Fruit fly (Drosophila melanogaster) whole organism, embryonic: ENCODE results near the gene Ptp36E.
A peak's percentile ranks its signal among the peaks of the same experiment; 100 is the strongest.

Experiments used
- BtbVII ChIP-seq: fragments of 200-800 bp; sonication (Bioruptor generic); optimal IDR thresholded peaks from 3 replicates; lab custom pipeline; 2017; ENCODE audit warnings: missing biosample characterization, mild to moderate bottlenecking, missing genetic modification characterization
- Bteb2 ChIP-seq: fragments of 200-800 bp; sonication (Bioruptor generic); optimal IDR thresholded peaks from 2 replicates; lab custom pipeline; 2016; ENCODE audit warnings: missing biosample characterization, missing genetic modification characterization
- C15 ChIP-seq: fragments of 200-800 bp; sonication (Bioruptor generic); IDR thresholded peaks from 3 replicates; pipeline ENCODE4 v1.3.6; 2022; ENCODE audit warnings: missing biosample characterization, missing genetic modification characterization
- CG10209 ChIP-seq: fragments of 200-800 bp; sonication (Bioruptor generic); optimal IDR thresholded peaks from 3 replicates; lab custom pipeline; 2017; ENCODE audit warnings: missing biosample characterization, mild to moderate bottlenecking, missing genetic modification characterization, missing genetic modification reagents
- CG13287 ChIP-seq: fragments of 200-800 bp; sonication (Bioruptor generic); IDR thresholded peaks from 2 replicates; pipeline ENCODE4 v1.3.6; 2022; ENCODE audit warnings: missing biosample characterization, missing genetic modification characterization; ENCODE audit not compliant: partially characterized antibody
- CG13624 ChIP-seq: fragments of 200-800 bp; sonication (Bioruptor generic); optimal IDR thresholded peaks from 2 replicates; lab custom pipeline; 2016; ENCODE audit warnings: missing biosample characterization, missing genetic modification characterization
- CG14014 ChIP-seq: fragments of 200-800 bp; sonication (Bioruptor generic); IDR thresholded peaks from 2 replicates; pipeline ENCODE4 v1.3.6; 2022; ENCODE audit warnings: missing biosample characterization, missing genetic modification characterization
- CG14441 ChIP-seq: fragments of 200-800 bp; sonication (Bioruptor generic); IDR thresholded peaks from 2 replicates; pipeline ENCODE4 v1.3.6; 2022; ENCODE audit warnings: missing biosample characterization, missing genetic modification characterization
- CG15011 ChIP-seq: fragments of 200-800 bp; sonication (Bioruptor generic); optimal IDR thresholded peaks from 3 replicates; lab custom pipeline; 2018; ENCODE audit warnings: missing biosample characterization, mild to moderate bottlenecking, missing genetic modification characterization
- CG17385 ChIP-seq: fragments of 200-800 bp; sonication (Bioruptor generic); optimal IDR thresholded peaks from 3 replicates; lab custom pipeline; 2018; ENCODE audit warnings: missing biosample characterization, mild to moderate bottlenecking, missing genetic modification characterization
- CG17802 ChIP-seq: fragments of 200-800 bp; sonication (Bioruptor generic); optimal IDR thresholded peaks from 2 replicates; lab custom pipeline; 2018; ENCODE audit warnings: missing biosample characterization, mild to moderate bottlenecking, missing genetic modification characterization, moderate library complexity
- CG2712 ChIP-seq: fragments of 200-800 bp; optimal IDR thresholded peaks from 3 replicates; lab custom pipeline; 2019; ENCODE audit warnings: missing biosample characterization, mild to moderate bottlenecking, missing genetic modification characterization, moderate library complexity
- CG3065 ChIP-seq: fragments of 200-800 bp; sonication (Bioruptor generic); optimal IDR thresholded peaks from 2 replicates; lab custom pipeline; 2016; ENCODE audit warnings: missing biosample characterization, missing genetic modification characterization
- CG31224 ChIP-seq: fragments of 200-800 bp; sonication (Bioruptor generic); IDR thresholded peaks from 2 replicates; pipeline ENCODE4 v1.3.6; 2022; ENCODE audit warnings: missing biosample characterization, missing genetic modification characterization
- CG3281 ChIP-seq: fragments of 200-800 bp; sonication (Bioruptor generic); optimal IDR thresholded peaks from 3 replicates; lab custom pipeline; 2017; ENCODE audit warnings: missing biosample characterization, mild to moderate bottlenecking, missing genetic modification characterization
- CG4820 ChIP-seq: fragments of 200-800 bp; sonication (Bioruptor generic); optimal IDR thresholded peaks from 3 replicates; lab custom pipeline; 2016; ENCODE audit warnings: missing biosample characterization, missing genetic modification characterization
- CG6765 ChIP-seq: fragments of 200-800 bp; sonication (Bioruptor generic); optimal IDR thresholded peaks from 3 replicates; lab custom pipeline; 2017; ENCODE audit warnings: missing biosample characterization, mild to moderate bottlenecking, missing genetic modification characterization
- CG9727 ChIP-seq: fragments of 200-800 bp; sonication (Bioruptor generic); optimal IDR thresholded peaks from 3 replicates; lab custom pipeline; 2017; ENCODE audit warnings: missing biosample characterization, mild to moderate bottlenecking, missing genetic modification characterization
- CHES-1-like ChIP-seq: fragments of 200-800 bp; sonication (Bioruptor generic); optimal IDR thresholded peaks from 2 replicates; lab custom pipeline; 2016; ENCODE audit warnings: missing biosample characterization, missing genetic modification characterization
- CoRest ChIP-seq: fragments of 200-800 bp; sonication (Bioruptor generic); optimal IDR thresholded peaks from 3 replicates; lab custom pipeline; 2018; ENCODE audit warnings: missing biosample characterization, mild to moderate bottlenecking, missing genetic modification characterization, moderate library complexity
- Gsc ChIP-seq: fragments of 200-800 bp; sonication (Bioruptor generic); IDR thresholded peaks from 2 replicates; pipeline ENCODE4 v1.3.6; 2022; ENCODE audit warnings: missing biosample characterization, missing genetic modification characterization
- HLH54F ChIP-seq: fragments of 200-800 bp; sonication (Bioruptor generic); optimal IDR thresholded peaks from 3 replicates; lab custom pipeline; 2016; ENCODE audit warnings: missing biosample characterization, missing genetic modification characterization
- Hand ChIP-seq: fragments of 200-800 bp; sonication (Bioruptor generic); optimal IDR thresholded peaks from 2 replicates; lab custom pipeline; 2017; ENCODE audit warnings: mild to moderate bottlenecking, missing biosample characterization, missing genetic modification reagents, missing genetic modification characterization
- Hr51 ChIP-seq, 2 experiments: fragments of 200-800 bp; sonication (Bioruptor generic); optimal IDR thresholded peaks; 2 replicates in 1 of 2; 3 replicates in 1 of 2; lab custom pipeline; 2016 to 2018; ENCODE audit warnings: missing biosample characterization in 2 of 2, missing genetic modification characterization in 2 of 2, mild to moderate bottlenecking in 1 of 2, moderate library complexity in 1 of 2
- Oli ChIP-seq: fragments of 200-800 bp; sonication (Bioruptor generic); optimal IDR thresholded peaks from 2 replicates; lab custom pipeline; 2018; ENCODE audit warnings: missing biosample characterization, mild to moderate bottlenecking, missing genetic modification characterization, moderate library complexity
- PHDP ChIP-seq: fragments of 200-800 bp; sonication (Bioruptor generic); optimal IDR thresholded peaks from 3 replicates; lab custom pipeline; 2018; ENCODE audit warnings: missing biosample characterization, mild to moderate bottlenecking, missing genetic modification characterization, moderate library complexity
- Scr ChIP-seq: fragments of 200-800 bp; sonication (Bioruptor generic); IDR thresholded peaks from 2 replicates; pipeline ENCODE4 v1.3.6; 2022; ENCODE audit warnings: missing biosample characterization, missing genetic modification characterization; ENCODE audit not compliant: partially characterized antibody
- Stat92E ChIP-seq, 3 experiments: fragments of >200 bp in 2 of 3; fragments of 200-800 bp in 1 of 3; sonication (Bioruptor generic) in 1 of 3; optimal IDR thresholded peaks; 2 replicates each; lab custom pipeline; 2017 to 2019; ENCODE audit warnings: missing biosample characterization in 3 of 3, missing genetic modification characterization in 3 of 3, mild to moderate bottlenecking in 1 of 3, moderate library complexity in 1 of 3
- YL-1 ChIP-seq: fragments of 200-800 bp; sonication (Bioruptor generic); optimal IDR thresholded peaks from 3 replicates; lab custom pipeline; 2017; ENCODE audit warnings: missing biosample characterization, mild to moderate bottlenecking, missing genetic modification characterization
- ara ChIP-seq: fragments of 200-800 bp; sonication (Bioruptor generic); IDR thresholded peaks from 2 replicates; pipeline ENCODE4 v1.3.6; 2022; ENCODE audit warnings: missing biosample characterization, missing genetic modification characterization
- caup ChIP-seq: fragments of 200-800 bp; sonication (Bioruptor generic); optimal IDR thresholded peaks from 3 replicates; lab custom pipeline; 2017; ENCODE audit warnings: missing biosample characterization, mild to moderate bottlenecking, missing genetic modification characterization, moderate library complexity; ENCODE audit not compliant: severe bottlenecking
- ci ChIP-seq: fragments of 200-800 bp; sonication (Bioruptor generic); IDR thresholded peaks from 3 replicates; pipeline ENCODE4 v1.3.6; 2022; ENCODE audit warnings: missing biosample characterization, missing genetic modification characterization
- cwo ChIP-seq: fragments of 200-800 bp; sonication (Bioruptor generic); optimal IDR thresholded peaks from 3 replicates; lab custom pipeline; 2017; ENCODE audit warnings: missing biosample characterization, missing genetic modification characterization, mild to moderate bottlenecking, moderate library complexity, missing genetic modification reagents
- dmrt99B ChIP-seq: fragments of 200-800 bp; sonication (Bioruptor generic); optimal IDR thresholded peaks from 2 replicates; lab custom pipeline; 2018; ENCODE audit warnings: missing biosample characterization, mild to moderate bottlenecking, missing genetic modification characterization, moderate library complexity
- dpn ChIP-seq, 2 experiments: fragments of 200-800 bp; sonication (Bioruptor generic); optimal IDR thresholded peaks; 3 replicates each; lab custom pipeline; 2016; ENCODE audit warnings: missing biosample characterization in 2 of 2, missing genetic modification characterization in 2 of 2
- dysf ChIP-seq: fragments of 200-800 bp; sonication (Bioruptor generic); IDR thresholded peaks from 3 replicates; pipeline ENCODE4 v1.3.6; 2022; ENCODE audit warnings: missing biosample characterization, missing genetic modification characterization
- ewg ChIP-seq: fragments of 200-800 bp; sonication (Bioruptor generic); optimal IDR thresholded peaks from 3 replicates; lab custom pipeline; 2017; ENCODE audit warnings: mild to moderate bottlenecking, missing biosample characterization, missing genetic modification reagents, missing genetic modification characterization
- grau ChIP-seq: fragments of 200-800 bp; optimal IDR thresholded peaks from 3 replicates; lab custom pipeline; 2019; ENCODE audit warnings: missing biosample characterization, mild to moderate bottlenecking, missing genetic modification characterization, moderate library complexity
- ham ChIP-seq: fragments of 200-800 bp; sonication (Bioruptor generic); IDR thresholded peaks from 2 replicates; pipeline ENCODE4 v1.3.6; 2022; ENCODE audit warnings: missing biosample characterization, missing genetic modification characterization
- hkb ChIP-seq, 2 experiments: fragments of 200-800 bp in 1 of 2; fragments of >200 bp in 1 of 2; sonication (Bioruptor generic) in 1 of 2; IDR thresholded peaks in 1 of 2; optimal IDR thresholded peaks in 1 of 2; 2 replicates each; pipeline versions ENCODE4 v1.3.6 to Lab custom; 2017 to 2022; ENCODE audit warnings: missing biosample characterization in 1 of 2, missing genetic modification characterization in 1 of 2
- kah ChIP-seq: fragments of 200-800 bp; sonication (Bioruptor generic); optimal IDR thresholded peaks from 2 replicates; lab custom pipeline; 2018; ENCODE audit warnings: missing biosample characterization, mild to moderate bottlenecking, missing genetic modification characterization
- lab ChIP-seq: fragments of 200-800 bp; sonication (Bioruptor generic); optimal IDR thresholded peaks from 3 replicates; lab custom pipeline; 2017; ENCODE audit warnings: missing biosample characterization, missing genetic modification characterization, mild to moderate bottlenecking, moderate library complexity, missing genetic modification reagents
- mirr ChIP-seq: fragments of 200-800 bp; sonication (Bioruptor generic); optimal IDR thresholded peaks from 3 replicates; lab custom pipeline; 2018; ENCODE audit warnings: missing biosample characterization, mild to moderate bottlenecking, missing genetic modification characterization
- org-1 ChIP-seq: fragments of 200-800 bp; sonication (Bioruptor generic); optimal IDR thresholded peaks from 2 replicates; lab custom pipeline; 2017; ENCODE audit warnings: missing biosample characterization, missing genetic modification characterization
- schlank ChIP-seq: fragments of 200-800 bp; sonication (Bioruptor generic); optimal IDR thresholded peaks from 2 replicates; lab custom pipeline; 2018; ENCODE audit warnings: missing biosample characterization, mild to moderate bottlenecking, missing genetic modification characterization
- sd ChIP-seq: fragments of 200-800 bp; sonication (Bioruptor generic); optimal IDR thresholded peaks from 3 replicates; lab custom pipeline; 2018; ENCODE audit warnings: missing biosample characterization, mild to moderate bottlenecking, missing genetic modification characterization, moderate library complexity
- slou ChIP-seq: fragments of 200-800 bp; sonication (Bioruptor generic); optimal IDR thresholded peaks from 3 replicates; lab custom pipeline; 2016; ENCODE audit warnings: missing biosample characterization, missing genetic modification characterization
- sob ChIP-seq: fragments of 200-800 bp; sonication (Bioruptor generic); IDR thresholded peaks from 2 replicates; pipeline ENCODE4 v1.3.6; 2022; ENCODE audit warnings: missing biosample characterization, missing genetic modification characterization
- zen ChIP-seq: fragments of 200-800 bp; sonication (Bioruptor generic); optimal IDR thresholded peaks from 3 replicates; lab custom pipeline; 2018; ENCODE audit warnings: missing biosample characterization, mild to moderate bottlenecking, missing genetic modification characterization, moderate library complexity

Gene Ptp36E

DNA sequence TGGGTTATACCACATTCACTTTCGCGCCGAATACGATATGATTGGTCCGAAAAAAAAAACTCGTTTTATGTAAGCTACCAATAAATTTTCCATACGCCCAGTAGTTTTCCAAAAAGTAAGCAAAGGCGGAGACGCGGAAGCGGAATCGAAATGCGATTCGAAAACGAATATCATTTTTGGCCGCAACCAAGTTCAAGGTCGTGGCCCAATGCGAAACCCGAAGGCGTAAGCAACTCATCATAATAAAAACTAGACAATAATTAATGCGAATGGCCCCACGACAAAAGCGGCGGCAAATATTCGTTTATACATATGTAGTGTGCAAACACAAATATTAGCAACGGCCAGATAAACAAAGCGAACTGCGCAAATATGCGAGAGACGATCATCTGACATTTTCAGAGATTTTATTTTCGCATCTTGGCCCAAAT, 48.4 kb downstream of the Ptp36E start (continued):
- TF ChIP-seq CoRest (peak; percentile 19), CG17385 (GFP tag; lab: Kevin White, UChicago) (peak; percentile 21), CG13624 (GFP tag; lab: Kevin White, UChicago) (peak; percentile 74), YL-1 (GFP tag; lab: Kevin White, UChicago) (no peak), org-1 (GFP tag; lab: Kevin White, UChicago) (peak; percentile 14), CG6765 (GFP tag; lab: Kevin White, UChicago) (peak; percentile 50), Bteb2 (GFP tag; lab: Kevin White, UChicago) (peak; percentile 62), dmrt99B (tag; lab: Kevin White, UChicago) (no peak), zen (tag; lab: Kevin White, UChicago) (no peak), CG14014 (GFP tag; lab: Robert Waterston, UW) (peak; percentile 38; the same call in 1 of the 2 replicates), CG10209 (GFP tag; lab: Kevin White, UChicago) (peak; percentile 54), PHDP (tag; lab: Kevin White, UChicago) (peak; percentile 38), Gsc (no peak), CG4820 (GFP tag; lab: Kevin White, UChicago) (no peak), CG13287 (peak; percentile 11; the same call in 1 of the 2 replicates), hkb (optimal IDR thresholded peaks at IDR 0.05; lab: Kevin White, UChicago) (no peak), hkb (GFP tag; IDR thresholded peaks at IDR 0.05; lab: Robert Waterston, UW) (peak; percentile 29; the same call in 1 of the 2 replicates), CG14441 (GFP tag; lab: Robert Waterston, UW) (no peak), schlank (tag; lab: Kevin White, UChicago) (peak; percentile 66), lab (peak; percentile 86), Hr51 (GFP tag; optimal IDR thresholded peaks at IDR 0.05; lab: Kevin White, UChicago) (no peak), Stat92E (GFP tag; optimal IDR thresholded peaks at IDR 0.05; lab: Kevin White, UChicago) (no peak), CHES-1-like (peak; percentile 61), cwo (GFP tag; lab: Kevin White, UChicago) (peak; percentile 55), CG3065 (no peak), CG31224 (GFP tag; lab: Robert Waterston, UW) (peak; percentile 21; the same call in 1 of the 2 replicates), grau (tag; lab: Kevin White, UChicago) (no peak), CG2712 (no peak), Scr (GFP tag; lab: Robert Waterston, UW) (no peak), sd (peak; percentile 78), C15 (GFP tag; lab: Robert Waterston, UW) (no peak), kah (GFP tag; lab: Kevin White, UChicago) (no peak), dysf (peak; percentile 37; the same call in 1 of the 3 replicates), ci (no peak), CG3281 (GFP tag; lab: Kevin White, UChicago) (peak; percentile 75), CG17802 (tag; lab: Kevin White, UChicago) (no peak), sob (GFP tag; lab: Robert Waterston, UW) (peak; percentile 50; the same call in 1 of the 2 replicates), dpn (GFP tag; optimal IDR thresholded peaks at IDR 0.05; lab: Kevin White, UChicago) (peak in 1 of 2 experiments; percentile 43), CG9727 (peak; percentile 40), ewg (no peak), Oli (no peak), ham (GFP tag; lab: Robert Waterston, UW) (no peak), ara (GFP tag; lab: Robert Waterston, UW) (no peak), slou (GFP tag; lab: Kevin White, UChicago) (peak; percentile 4), mirr (GFP tag; lab: Kevin White, UChicago) (peak; percentile 2), CG15011 (GFP tag; lab: Kevin White, UChicago) (peak; percentile 58), caup (GFP tag; lab: Kevin White, UChicago) (peak; percentile 82), BtbVII (GFP tag; lab: Kevin White, UChicago) (peak; percentile 67), Hand (GFP tag; lab: Kevin White, UChicago) (peak; percentile 41), HLH54F (GFP tag; lab: Kevin White, UChicago) (peak; percentile 31)
